Fruit fly (Drosophila melanogaster): ENCODE data around the gene fax.

DNA sequence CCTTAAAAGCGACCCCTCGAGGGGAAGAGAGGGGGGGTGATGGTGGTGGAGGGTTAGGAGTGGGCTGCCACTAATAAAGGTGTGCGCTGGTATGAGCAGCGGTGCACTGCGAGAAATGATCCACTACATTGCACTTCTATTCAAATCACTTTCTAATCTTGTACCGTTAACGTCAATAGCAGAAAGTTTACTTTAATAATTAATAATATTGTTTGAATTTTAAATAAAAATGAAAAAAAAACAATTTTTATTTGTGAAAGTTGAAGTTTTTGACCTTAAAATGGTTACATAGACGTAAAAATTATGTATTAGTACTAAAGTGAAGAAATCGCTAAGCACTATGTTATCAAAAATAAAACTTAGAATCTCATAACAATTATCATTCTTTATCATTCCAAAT, 18.8 kb downstream of the fax start:
- TF ChIP-seq CG11617 (GFP tag; optimal IDR thresholded peaks at IDR 0.05) (no peak), cic (GFP tag; optimal IDR thresholded peaks at IDR 0.05) (no peak), Hr96 (GFP tag; optimal IDR thresholded peaks at IDR 0.05) (no peak), CG33017 (tag; optimal IDR thresholded peaks at IDR 0.05) (no peak), toe (GFP tag; optimal IDR thresholded peaks at IDR 0.05) (no peak), kay (GFP tag; ENCODE audit: borderline replicate concordance) (no peak), pad (GFP tag; optimal IDR thresholded peaks at IDR 0.05) (no peak)

Measured in whole organism, adult.